Worm (Caenorhabditis elegans) whole organism, L3 larva: Measurements from ENCODE around the gene F49E11.7.
A peak's percentile ranks its signal among the peaks of the same experiment; 100 is the strongest.

ENCODE experiments used
- elt-3 ChIP-seq, 3 experiments: fragments of 150-350 bp in 1 of 3; sonication (generic microtip) in 2 of 3; optimal IDR thresholded peaks; 2 replicates in 2 of 3; 4 replicates in 1 of 3; lab custom pipeline; 2014 to 2017; ENCODE audit warnings: missing biosample characterization in 3 of 3, missing genetic modification characterization in 3 of 3
- fkh-10 ChIP-seq: sonication (generic microtip); optimal IDR thresholded peaks from 2 replicates; lab custom pipeline; 2017; ENCODE audit warnings: missing biosample characterization, missing genetic modification reagents, missing genetic modification characterization
- nhr-77 ChIP-seq: fragments of 150-350 bp; optimal IDR thresholded peaks from 2 replicates; lab custom pipeline; 2014; ENCODE audit warnings: missing biosample characterization, missing genetic modification characterization

- TF ChIP-seq fkh-10 (GFP tag; lab: Kevin White, UChicago) = no peak
- TF ChIP-seq elt-3 (tag; optimal IDR thresholded peaks at IDR 0.05; lab: Kevin White, UChicago) = peak in 2 of 3 experiments; percentile 43 to 47
- TF ChIP-seq nhr-77 = no peak
These were observed 23.1 kb downstream of the F49E11.7 start for ce11 chrIV:13075625-13076252.
